Fruit fly (Drosophila melanogaster): ENCODE data around the gene CG10516.

CG10516 gene

dm6 chr3L:16002116-16002716 is 34.2 kb downstream of the CG10516 start (continued):
- TF ChIP-seq Atf3 (GFP tag; optimal IDR thresholded peaks at IDR 0.05) (no peak), CG1832 (GFP tag; optimal IDR thresholded peaks at IDR 0.05) (no peak), lab (GFP tag; optimal IDR thresholded peaks at IDR 0.05) (no peak), YL-1 (GFP tag; optimal IDR thresholded peaks at IDR 0.05) (no peak), CG13624 (GFP tag; optimal IDR thresholded peaks at IDR 0.05) (no peak), CG17328 (GFP tag; IDR thresholded peaks at IDR 0.05) (no peak), dmrt99B (tag; optimal IDR thresholded peaks at IDR 0.05) (peak; percentile 5), corto (GFP tag; optimal IDR thresholded peaks at IDR 0.05) (no peak), row (GFP tag; IDR thresholded peaks at IDR 0.05) (0 out of 3 replicates have a peak, but pooled peaks have one; percentile 10), nau (GFP tag; optimal IDR thresholded peaks at IDR 0.05) (no peak), Sox102F (GFP tag; optimal IDR thresholded peaks at IDR 0.05) (peak; percentile 1), C15 (GFP tag; IDR thresholded peaks at IDR 0.05) (no peak), Sox100B (GFP tag; optimal IDR thresholded peaks at IDR 0.05) (no peak), Drgx (GFP tag; IDR thresholded peaks at IDR 0.05) (peak; percentile 29; the same call in 1 of the 2 replicates), CG17829 (tag; optimal IDR thresholded peaks at IDR 0.05) (no peak), ERR (GFP tag; optimal IDR thresholded peaks at IDR 0.05) (no peak), Neu2 (GFP tag; optimal IDR thresholded peaks at IDR 0.05; ENCODE audit: borderline replicate concordance) (no peak), CG12299 (tag; optimal IDR thresholded peaks at IDR 0.05) (no peak), lmd (GFP tag; IDR thresholded peaks at IDR 0.05) (no peak), CG3847 (GFP tag; IDR thresholded peaks at IDR 0.05) (no peak), nom (GFP tag; optimal IDR thresholded peaks at IDR 0.05) (peak; percentile 71), CG1647 (GFP tag; optimal IDR thresholded peaks at IDR 0.05) (no peak), CG2120 (GFP tag; optimal IDR thresholded peaks at IDR 0.05) (peak; percentile 8), CG12769 (tag; optimal IDR thresholded peaks at IDR 0.05) (no peak), da (GFP tag; optimal IDR thresholded peaks at IDR 0.05) (no peak), CG2202 (tag; optimal IDR thresholded peaks at IDR 0.05) (no peak), CG8388 (GFP tag; optimal IDR thresholded peaks at IDR 0.05) (no peak), Trl (optimal IDR thresholded peaks at IDR 0.05) (peak in 1 of 2 experiments; percentile 18), Trl (GFP tag; optimal IDR thresholded peaks at IDR 0.05) (no peak), ap (GFP tag; IDR thresholded peaks at IDR 0.05) (no peak), Hmx (GFP tag; optimal IDR thresholded peaks at IDR 0.05) (no peak), eyg (GFP tag; optimal IDR thresholded peaks at IDR 0.05) (no peak), sqz (GFP tag; optimal IDR thresholded peaks at IDR 0.05) (peak; percentile 24), PHDP (tag; optimal IDR thresholded peaks at IDR 0.05) (no peak), chinmo (GFP tag; IDR thresholded peaks at IDR 0.05; ENCODE audit: partially characterized antibody) (0 out of 4 replicates have a peak, but pooled peaks have one; percentile 17), Hsf (GFP tag; optimal IDR thresholded peaks at IDR 0.05) (no peak), Hr51 (GFP tag; optimal IDR thresholded peaks at IDR 0.05) (peak in 1 of 2 experiments; percentile 25), CG1529 (GFP tag; optimal IDR thresholded peaks at IDR 0.05) (no peak), knrl (GFP tag; IDR thresholded peaks at IDR 0.05; ENCODE audit: partially characterized antibody) (no peak), seq (GFP tag; IDR thresholded peaks at IDR 0.05) (no peak), BtbVII (GFP tag; optimal IDR thresholded peaks at IDR 0.05) (peak; percentile 61), CG8281 (tag; optimal IDR thresholded peaks at IDR 0.05) (peak; percentile 98), ssp (GFP tag; IDR thresholded peaks at IDR 0.05) (no peak), sens (GFP tag) (peak; percentile 77), sd (tag; optimal IDR thresholded peaks at IDR 0.05) (peak; percentile 6), CG11398 (GFP tag; optimal IDR thresholded peaks at IDR 0.05) (no peak), Pdp1 (GFP tag; optimal IDR thresholded peaks at IDR 0.05) (peak in 1 of 2 experiments; percentile 10), az2 (GFP tag; optimal IDR thresholded peaks at IDR 0.05) (no peak), CG14667 (GFP tag; IDR thresholded peaks at IDR 0.05) (no peak), stc (GFP tag; IDR thresholded peaks at IDR 0.05) (0 out of 2 replicates have a peak, but pooled peaks have one; percentile 25)

Data from whole organism, embryonic.